Fruit fly (Drosophila melanogaster): ENCODE results near the gene Rpp30.

DNA sequence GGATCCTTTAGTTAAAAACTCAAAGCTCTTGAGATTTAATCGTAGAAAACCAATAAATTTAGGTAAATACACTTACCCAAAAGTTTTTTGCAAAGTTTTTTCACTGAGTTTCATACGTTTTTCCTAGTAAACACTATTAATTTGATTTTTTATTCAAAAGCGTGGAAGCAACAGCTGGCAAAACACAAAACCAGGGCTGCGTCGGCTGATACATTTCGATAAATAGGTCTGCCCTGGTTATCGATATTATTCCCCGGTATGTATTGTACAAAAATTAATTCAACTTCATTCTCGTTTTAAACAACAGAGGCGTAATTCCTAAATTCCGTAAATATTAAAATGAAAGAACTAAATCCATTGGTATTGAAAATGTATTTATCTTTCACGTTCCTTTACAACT lies 19.4 kb upstream of the Rpp30 start, which contains the start of gene Dus1:
- TF ChIP-seq kay (GFP tag; ENCODE audit: borderline replicate concordance) (no peak), CG1620 (GFP tag; optimal IDR thresholded peaks at IDR 0.05) (no peak), Hr96 (GFP tag; optimal IDR thresholded peaks at IDR 0.05) (no peak), cnc (optimal IDR thresholded peaks at IDR 0.05) (no peak), Clk (GFP tag; optimal IDR thresholded peaks at IDR 0.05) (no peak), CG14711 (tag; optimal IDR thresholded peaks at IDR 0.05) (no peak), CG12768 (GFP tag; optimal IDR thresholded peaks at IDR 0.05) (no peak), CG11617 (GFP tag; optimal IDR thresholded peaks at IDR 0.05) (no peak), pad (GFP tag; optimal IDR thresholded peaks at IDR 0.05) (no peak), tj (GFP tag; optimal IDR thresholded peaks at IDR 0.05) (no peak)
